Fruit fly (Drosophila melanogaster): ENCODE measurements around the gene bru3.

The bru3 gene

dm6 chr3L:13486041-13486859, 316.9 kb downstream of the bru3 start, which contains the start of the genes Abp1 and Tgi (continued):
- no peak for TF ChIP-seq Drgx (GFP tag; IDR thresholded peaks at IDR 0.05)
- TF ChIP-seq hbn (GFP tag; IDR thresholded peaks at IDR 0.05; ENCODE audit: partially characterized antibody), result peak; percentile 64
- no peak for TF ChIP-seq btn (GFP tag; optimal IDR thresholded peaks at IDR 0.05)
- peak; percentile 45 for TF ChIP-seq gfzf (GFP tag; optimal IDR thresholded peaks at IDR 0.05)
- TF ChIP-seq grn (GFP tag; optimal IDR thresholded peaks at IDR 0.05), result no peak
- TF ChIP-seq CG9609 (GFP tag; optimal IDR thresholded peaks at IDR 0.05), result no peak
- no peak for TF ChIP-seq CG2678 (tag; optimal IDR thresholded peaks at IDR 0.05)
- no peak for TF ChIP-seq CG7987 (GFP tag; optimal IDR thresholded peaks at IDR 0.05)
- TF ChIP-seq Awh (GFP tag; IDR thresholded peaks at IDR 0.05), result no peak
- TF ChIP-seq h (optimal IDR thresholded peaks at IDR 0.05), result no peak
- TF ChIP-seq sna (GFP tag; IDR thresholded peaks at IDR 0.05; ENCODE audit: partially characterized antibody), result peak; percentile 45; the same call in 1 of the 2 replicates
- no peak for TF ChIP-seq gce (GFP tag; IDR thresholded peaks at IDR 0.05)
- TF ChIP-seq CG12744 (GFP tag; optimal IDR thresholded peaks at IDR 0.05), result peak; percentile 15
- no peak for TF ChIP-seq TFAM (GFP tag; optimal IDR thresholded peaks at IDR 0.05)
- peak; percentile 25 for TF ChIP-seq Hr3 (GFP tag; optimal IDR thresholded peaks at IDR 0.05)
- no peak for TF ChIP-seq CG6854 (GFP tag; optimal IDR thresholded peaks at IDR 0.05)
- peak; percentile 53 for TF ChIP-seq PHDP (tag; optimal IDR thresholded peaks at IDR 0.05)
- TF ChIP-seq HLH54F (GFP tag; optimal IDR thresholded peaks at IDR 0.05), result peak; percentile 37
- TF ChIP-seq CG4282 (GFP tag; optimal IDR thresholded peaks at IDR 0.05), result no peak
- TF ChIP-seq Doc3 (GFP tag; IDR thresholded peaks at IDR 0.05; ENCODE audit: partially characterized antibody), result peak; percentile 64
- no peak for TF ChIP-seq bsh (GFP tag; optimal IDR thresholded peaks at IDR 0.05)
- no peak for TF ChIP-seq pnt (GFP tag; optimal IDR thresholded peaks at IDR 0.05)
- peak; percentile 83 for TF ChIP-seq Scr (GFP tag; IDR thresholded peaks at IDR 0.05; ENCODE audit: partially characterized antibody)
- TF ChIP-seq dmrt99B (tag; optimal IDR thresholded peaks at IDR 0.05), result no peak
- no peak; the same call in 1 of the 2 replicates for TF ChIP-seq CG10366 (GFP tag; IDR thresholded peaks at IDR 0.05)
- TF ChIP-seq CG14667 (GFP tag; IDR thresholded peaks at IDR 0.05), result no peak
- no peak for TF ChIP-seq scrt (GFP tag; optimal IDR thresholded peaks at IDR 0.05)
- peak; percentile 7 for TF ChIP-seq az2 (GFP tag; optimal IDR thresholded peaks at IDR 0.05)
- TF ChIP-seq psq (GFP tag; optimal IDR thresholded peaks at IDR 0.05), result no peak
- no peak for TF ChIP-seq CG34376 (GFP tag; optimal IDR thresholded peaks at IDR 0.05)
- TF ChIP-seq B-H1 (GFP tag; IDR thresholded peaks at IDR 0.05), result no peak
- TF ChIP-seq CG42726 (GFP tag; IDR thresholded peaks at IDR 0.05; ENCODE audit: partially characterized antibody), result peak; percentile 93
- no peak for TF ChIP-seq ap (GFP tag; IDR thresholded peaks at IDR 0.05)
- no peak for TF ChIP-seq CG14965 (GFP tag; optimal IDR thresholded peaks at IDR 0.05; ENCODE audit: borderline replicate concordance)
- no peak for TF ChIP-seq bowl (GFP tag; IDR thresholded peaks at IDR 0.05)
- TF ChIP-seq pros (GFP tag; optimal IDR thresholded peaks at IDR 0.05), result no peak
- TF ChIP-seq zen (tag; optimal IDR thresholded peaks at IDR 0.05), result peak; percentile 41
- no peak for TF ChIP-seq salm (tag; optimal IDR thresholded peaks at IDR 0.05)
- TF ChIP-seq CG12104 (GFP tag; optimal IDR thresholded peaks at IDR 0.05), result no peak
- peak; percentile 93 for TF ChIP-seq Bgb (GFP tag; IDR thresholded peaks at IDR 0.05; ENCODE audit: partially characterized antibody)
- TF ChIP-seq CG1529 (GFP tag; optimal IDR thresholded peaks at IDR 0.05), result no peak
- TF ChIP-seq Atf6 (GFP tag; IDR thresholded peaks at IDR 0.05), result no peak
- no peak for TF ChIP-seq kni (GFP tag; optimal IDR thresholded peaks at IDR 0.05)
- TF ChIP-seq CG4360 (GFP tag; IDR thresholded peaks at IDR 0.05), result peak; percentile 75
- peak; percentile 77 for TF ChIP-seq CG11456 (GFP tag; IDR thresholded peaks at IDR 0.05)
- peak; percentile 70 for TF ChIP-seq CTCF (GFP tag; optimal IDR thresholded peaks at IDR 0.05)
- no peak for TF ChIP-seq CG7928 (GFP tag; optimal IDR thresholded peaks at IDR 0.05)
- no peak for TF ChIP-seq Jarid2 (GFP tag; optimal IDR thresholded peaks at IDR 0.05)
- TF ChIP-seq stc (GFP tag; IDR thresholded peaks at IDR 0.05), result no peak
- peak; percentile 10 for TF ChIP-seq CG18476 (GFP tag; optimal IDR thresholded peaks at IDR 0.05)

Measured in whole organism, embryonic.